Fruit fly (Drosophila melanogaster) whole organism, embryonic: ENCODE measurements around the gene Dsp1.

Source experiments
- CG4617 ChIP-seq: fragments of 200-800 bp; sonication (Bioruptor generic); optimal IDR thresholded peaks from 3 replicates; lab custom pipeline; 2016; ENCODE audit warnings: missing biosample characterization, missing genetic modification characterization, borderline replicate concordance
- p53 ChIP-seq: fragments of 200-800 bp; sonication (Bioruptor generic); optimal IDR thresholded peaks from 2 replicates; lab custom pipeline; 2016; ENCODE audit warnings: missing biosample characterization, missing genetic modification characterization

dm6 chrX:16374059-16374458, 40.6 kb downstream of the Dsp1 start:
- TF ChIP-seq CG4617 (GFP tag; lab: Kevin White, UChicago) (no peak), p53 (GFP tag; lab: Kevin White, UChicago) (no peak)
